Worm (Caenorhabditis elegans): ENCODE measurements around the gene pph-1.
A peak's percentile ranks its signal among the peaks of the same experiment; 100 is the strongest.

The pph-1 gene

ce11 chrV:10723181-10723580, 20.8 kb downstream of the pph-1 start (continued):
- TF ChIP-seq nhr-19 (GFP tag; conservative IDR thresholded peaks at IDR 0.05) (no peak), rnt-1 (tag; optimal IDR thresholded peaks at IDR 0.05) (no peak), ceh-88 (GFP tag; IDR thresholded peaks at IDR 0.05) (no peak), nhr-76 (tag; optimal IDR thresholded peaks at IDR 0.05) (no peak), dsc-1 (tag; optimal IDR thresholded peaks at IDR 0.05) (no peak), egl-13 (tag; optimal IDR thresholded peaks at IDR 0.05) (peak; percentile 27), hpl-2 (GFP tag; optimal IDR thresholded peaks at IDR 0.05) (no peak), irx-1 (tag; optimal IDR thresholded peaks at IDR 0.05) (no peak), xbp-1 (tag; optimal IDR thresholded peaks at IDR 0.05) (no peak), skn-1 (tag; optimal IDR thresholded peaks at IDR 0.05) (peak; percentile 51), mep-1 (tag; optimal IDR thresholded peaks at IDR 0.05) (peak; percentile 4), elt-3 (tag; optimal IDR thresholded peaks at IDR 0.05) (no peak), zag-1 (tag; optimal IDR thresholded peaks at IDR 0.05) (no peak), jun-1 (tag; optimal IDR thresholded peaks at IDR 0.05) (peak; percentile 48), ceh-63 (GFP tag; optimal IDR thresholded peaks at IDR 0.05) (no peak), nhr-71 (tag; optimal IDR thresholded peaks at IDR 0.05) (peak; percentile 57), lsy-2 (tag; optimal IDR thresholded peaks at IDR 0.05) (peak in 1 of 2 experiments; percentile 30), sox-4 (tag; optimal IDR thresholded peaks at IDR 0.05) (no peak), fkh-10 (GFP tag; optimal IDR thresholded peaks at IDR 0.05) (no peak), blmp-1 (tag; optimal IDR thresholded peaks at IDR 0.05) (peak; percentile 46), tlp-1 (tag; optimal IDR thresholded peaks at IDR 0.05) (no peak), zip-4 (GFP tag; optimal IDR thresholded peaks at IDR 0.05) (no peak), ets-5 (GFP tag; IDR thresholded peaks at IDR 0.05) (no peak), F16B12.6 (tag; optimal IDR thresholded peaks at IDR 0.05) (no peak), unc-62 (GFP tag; optimal IDR thresholded peaks at IDR 0.05) (no peak), fkh-8 (tag; optimal IDR thresholded peaks at IDR 0.05) (peak; percentile 41), hlh-4 (tag; optimal IDR thresholded peaks at IDR 0.05) (no peak), ceh-8 (GFP tag; optimal IDR thresholded peaks at IDR 0.05) (no peak), pqm-1 (tag; optimal IDR thresholded peaks at IDR 0.05) (no peak), pag-3 (tag; optimal IDR thresholded peaks at IDR 0.05; ENCODE audit: borderline replicate concordance, insufficient read depth) (no peak)

- TF ChIP-seq zip-4 (GFP tag; optimal IDR thresholded peaks at IDR 0.05) (no peak), nhr-71 (tag; optimal IDR thresholded peaks at IDR 0.05) (peak; percentile 22), efl-1 (optimal IDR thresholded peaks at IDR 0.05) (no peak), efl-1 (GFP tag; optimal IDR thresholded peaks at IDR 0.05 in 1 of 2) (peak in 1 of 2 experiments; percentile 49), hlh-4 (tag; optimal IDR thresholded peaks at IDR 0.05) (peak; percentile 36)
Measured at ce11 chrV:10723583-10723982, 21.2 kb downstream of the pph-1 start.

ce11 chrV:10724472-10724871, 22.1 kb downstream of the pph-1 start:
- TF ChIP-seq nhr-71 (tag; optimal IDR thresholded peaks at IDR 0.05) (peak; percentile 12), unc-86 (tag; optimal IDR thresholded peaks at IDR 0.05) (peak; percentile 17), lin-14 (GFP tag; optimal IDR thresholded peaks at IDR 0.05) (peak; percentile 25), tbx-2 (tag; optimal IDR thresholded peaks at IDR 0.05) (peak; percentile 44), nhr-85 (tag) (no peak)

- no peak for TF ChIP-seq efl-1 (optimal IDR thresholded peaks at IDR 0.05)
- TF ChIP-seq efl-1 (GFP tag; optimal IDR thresholded peaks at IDR 0.05 in 1 of 2), result peak in 1 of 2 experiments; percentile 63
- no peak for TF ChIP-seq hpl-2 (GFP tag; optimal IDR thresholded peaks at IDR 0.05)
- peak in 1 of 2 experiments; percentile 26 for TF ChIP-seq mdl-1 (tag; optimal IDR thresholded peaks at IDR 0.05)
- peak; percentile 30 for TF ChIP-seq nhr-71 (tag; optimal IDR thresholded peaks at IDR 0.05)
- peak; percentile 62 for TF ChIP-seq nhr-85 (tag)
- TF ChIP-seq nhr-84 (tag; optimal IDR thresholded peaks at IDR 0.05), result no peak
- peak; percentile 21 for TF ChIP-seq unc-130 (tag; optimal IDR thresholded peaks at IDR 0.05)
- peak; percentile 53 for TF ChIP-seq blmp-1 (tag; optimal IDR thresholded peaks at IDR 0.05)
- peak; percentile 10 for TF ChIP-seq lin-14 (GFP tag; optimal IDR thresholded peaks at IDR 0.05)
- TF ChIP-seq lin-35 (GFP tag; optimal IDR thresholded peaks at IDR 0.05), result peak in 1 of 2 experiments; percentile 31
- peak; percentile 12 for TF ChIP-seq nhr-20 (tag; optimal IDR thresholded peaks at IDR 0.05)
Measured at ce11 chrV:10725424-10725951, 23.1 kb downstream of the pph-1 start.

Measured in whole organism, L1 larva.